Worm (Caenorhabditis elegans) whole organism, midembryonic: Measurements from ENCODE around the gene F27E5.3.

Source experiments
- T22C8.4 ChIP-seq: fragments of 200-800 bp; sonication (Bioruptor generic); IDR thresholded peaks from 2 replicates; pipeline ENCODE4 v1.3.6; 2022; ENCODE audit warnings: missing genetic modification characterization, missing compliant biosample characterization
- cog-1 ChIP-seq: sonication (generic microtip); optimal IDR thresholded peaks from 2 replicates; lab custom pipeline; 2016; ENCODE audit warnings: missing genetic modification characterization, missing compliant biosample characterization
- flt-1 ChIP-seq: fragments of 200-800 bp; sonication (Bioruptor generic); IDR thresholded peaks from 2 replicates; pipeline ENCODE4 v1.3.6; 2022; ENCODE audit warnings: missing genetic modification characterization, missing compliant biosample characterization
- med-1 ChIP-seq: sonication (generic microtip); optimal IDR thresholded peaks from 2 replicates; lab custom pipeline; 2017; ENCODE audit warnings: missing genetic modification characterization, mild to moderate bottlenecking, missing compliant biosample characterization, antibody characterized with exemption, missing genetic modification reagents; ENCODE audit not compliant: insufficient read depth
- ref-1 ChIP-seq: fragments of 200-800 bp; sonication (Bioruptor generic); conservative IDR thresholded peaks from 2 replicates; pipeline ENCODE4 v1.3.6; 2022; ENCODE audit warnings: missing genetic modification reagents, missing genetic modification characterization, missing compliant biosample characterization
- tab-1 ChIP-seq: fragments of 200-800 bp; sonication (Bioruptor generic); IDR thresholded peaks from 2 replicates; pipeline ENCODE4 v1.3.6; 2022; ENCODE audit warnings: missing genetic modification characterization, missing compliant biosample characterization
- ztf-23 ChIP-seq: fragments of 200-800 bp; sonication (Bioruptor generic); IDR thresholded peaks from 2 replicates; pipeline ENCODE4 v1.3.6; 2022; ENCODE audit warnings: missing genetic modification reagents, missing genetic modification characterization, missing compliant biosample characterization
- ztf-29 ChIP-seq: fragments of 200-800 bp; sonication (Bioruptor generic); IDR thresholded peaks from 2 replicates; pipeline ENCODE4 v1.3.6; 2022; ENCODE audit warnings: missing genetic modification reagents, missing genetic modification characterization, missing compliant biosample characterization

- TF ChIP-seq cog-1 (no peak), ztf-29 (GFP tag; lab: Robert Waterston, UW) (no peak), ref-1 (GFP tag; lab: Robert Waterston, UW) (no peak), tab-1 (GFP tag; lab: Robert Waterston, UW) (no peak), T22C8.4 (GFP tag; lab: Robert Waterston, UW) (no peak), flt-1 (no peak), med-1 (GFP tag; lab: Kevin White, UChicago) (no peak), ztf-23 (GFP tag; lab: Robert Waterston, UW) (no peak)
These were observed 45.4 kb upstream of the F27E5.3 start, which contains the start of gene cdc-25.4 for ce11 chrII:10189369-10189768.
